Worm (Caenorhabditis elegans): ENCODE data around the gene C27F2.4.
A peak's percentile ranks its signal among the peaks of the same experiment; 100 is the strongest.

C27F2.4 gene

ce11 chrIII:4998111-4998859 lies 38.2 kb upstream of the C27F2.4 start, which contains the start of gene tmem-131:
Gene tmem-131 (minus strand): TSS chrIII:4998161.
- TF ChIP-seq elt-1 (tag; optimal IDR thresholded peaks at IDR 0.05; ENCODE audit: borderline replicate concordance, insufficient read depth) = no peak
- TF ChIP-seq nhr-76 (tag; optimal IDR thresholded peaks at IDR 0.05) = no peak
- no peak for TF ChIP-seq M03D4.4 (tag; optimal IDR thresholded peaks at IDR 0.05)
- no peak for TF ChIP-seq ham-2 (GFP tag; optimal IDR thresholded peaks at IDR 0.05)
- TF ChIP-seq bed-3 (GFP tag; optimal IDR thresholded peaks at IDR 0.05) = no peak
- no peak for TF ChIP-seq mep-1 (tag; optimal IDR thresholded peaks at IDR 0.05)
- no peak for TF ChIP-seq tbx-8 (GFP tag; optimal IDR thresholded peaks at IDR 0.05)
- TF ChIP-seq mls-2 (tag; optimal IDR thresholded peaks at IDR 0.05) = no peak
- no peak for TF ChIP-seq elt-3 (tag; optimal IDR thresholded peaks at IDR 0.05)

- no peak for TF ChIP-seq lin-13 (tag; optimal IDR thresholded peaks at IDR 0.05)
- no peak for TF ChIP-seq nhr-237 (tag; optimal IDR thresholded peaks at IDR 0.05)
- no peak for TF ChIP-seq nhr-2 (tag; optimal IDR thresholded peaks at IDR 0.05)
- no peak for TF ChIP-seq nhr-76 (tag; optimal IDR thresholded peaks at IDR 0.05)
- TF ChIP-seq ceh-83 (GFP tag; optimal IDR thresholded peaks at IDR 0.05) = no peak
- TF ChIP-seq drap-1 (GFP tag; optimal IDR thresholded peaks at IDR 0.05) = no peak
- TF ChIP-seq bed-3 (GFP tag; optimal IDR thresholded peaks at IDR 0.05) = no peak
- no peak for TF ChIP-seq ztf-11 (tag; optimal IDR thresholded peaks at IDR 0.05)
- no peak for TF ChIP-seq unc-39 (tag; optimal IDR thresholded peaks at IDR 0.05)
- no peak for TF ChIP-seq sem-2 (GFP tag; optimal IDR thresholded peaks at IDR 0.05)
- TF ChIP-seq mep-1 (tag; optimal IDR thresholded peaks at IDR 0.05) = no peak
- TF ChIP-seq hlh-1 (tag; optimal IDR thresholded peaks at IDR 0.05) = no peak
- TF ChIP-seq mab-5 (tag; optimal IDR thresholded peaks at IDR 0.05) = no peak
- TF ChIP-seq snpc-4 (tag; optimal IDR thresholded peaks at IDR 0.05) = no peak
- TF ChIP-seq cnd-1 (tag; optimal IDR thresholded peaks at IDR 0.05) = no peak
- no peak for TF ChIP-seq pha-4 (tag; optimal IDR thresholded peaks at IDR 0.05)
- TF ChIP-seq nhr-28 (tag; optimal IDR thresholded peaks at IDR 0.05) = no peak
- TF ChIP-seq ham-2 (GFP tag; optimal IDR thresholded peaks at IDR 0.05) = no peak
Observed at ce11 chrIII:4987666-4988065, 27.6 kb upstream of the C27F2.4 start.

- TF ChIP-seq ztf-11 (tag; optimal IDR thresholded peaks at IDR 0.05) (no peak), ces-1 (GFP tag; optimal IDR thresholded peaks at IDR 0.05) (no peak), tbx-8 (GFP tag; optimal IDR thresholded peaks at IDR 0.05) (no peak), unc-62 (GFP tag; optimal IDR thresholded peaks at IDR 0.05) (no peak), zip-8 (tag; optimal IDR thresholded peaks at IDR 0.05) (no peak), lin-13 (tag; optimal IDR thresholded peaks at IDR 0.05) (peak; percentile 8), nhr-2 (tag; optimal IDR thresholded peaks at IDR 0.05) (no peak), pha-4 (tag; optimal IDR thresholded peaks at IDR 0.05) (no peak), bed-3 (GFP tag; optimal IDR thresholded peaks at IDR 0.05) (no peak), ceh-83 (GFP tag; optimal IDR thresholded peaks at IDR 0.05) (no peak), mep-1 (tag; optimal IDR thresholded peaks at IDR 0.05) (peak; percentile 3), unc-120 (tag; optimal IDR thresholded peaks at IDR 0.05; ENCODE audit: poor library complexity, severe bottlenecking) (no peak), nhr-12 (tag; optimal IDR thresholded peaks at IDR 0.05) (no peak)
Observed at ce11 chrIII:4986790-4987259, 26.7 kb upstream of the C27F2.4 start, which contains the start of the genes C27F2.10 and wdr-60. Gene C27F2.10 (minus strand): TSS chrIII:4986898. Gene wdr-60 (plus strand): TSS chrIII:4987209.

- TF ChIP-seq unc-39 (tag; optimal IDR thresholded peaks at IDR 0.05) (no peak), pha-4 (tag; optimal IDR thresholded peaks at IDR 0.05) (no peak), ztf-11 (tag; optimal IDR thresholded peaks at IDR 0.05) (no peak), ceh-43 (GFP tag; optimal IDR thresholded peaks at IDR 0.05) (no peak), lsy-2 (tag; optimal IDR thresholded peaks at IDR 0.05) (no peak), mls-2 (tag; optimal IDR thresholded peaks at IDR 0.05) (no peak), nhr-76 (tag; optimal IDR thresholded peaks at IDR 0.05) (no peak), unc-120 (tag; optimal IDR thresholded peaks at IDR 0.05; ENCODE audit: poor library complexity, severe bottlenecking) (no peak), blmp-1 (tag; optimal IDR thresholded peaks at IDR 0.05) (no peak), mep-1 (tag; optimal IDR thresholded peaks at IDR 0.05) (no peak), tbx-8 (GFP tag; optimal IDR thresholded peaks at IDR 0.05) (no peak)
Observed at ce11 chrIII:4984444-4985086, 24.5 kb upstream of the C27F2.4 start, which contains the start of gene C27F2.7. Gene C27F2.7 (minus strand): TSS chrIII:4984494.
